Fruit fly (Drosophila melanogaster) whole organism, prepupa: Measurements from ENCODE around the gene CG43163.

Experiments
- CG31627 ChIP-seq: fragments of 200-800 bp; sonication (Bioruptor generic); optimal IDR thresholded peaks from 3 replicates; lab custom pipeline; 2016; ENCODE audit warnings: missing biosample characterization, missing genetic modification characterization
- CG6854 ChIP-seq: fragments of 200-800 bp; sonication (Bioruptor generic); optimal IDR thresholded peaks from 2 replicates; lab custom pipeline; 2017; ENCODE audit warnings: missing biosample characterization, mild to moderate bottlenecking, missing genetic modification characterization
- achi ChIP-seq: fragments of 200-800 bp; sonication (Bioruptor generic); optimal IDR thresholded peaks from 3 replicates; lab custom pipeline; 2016; ENCODE audit warnings: missing biosample characterization, missing genetic modification characterization
- fd85E ChIP-seq: fragments of 200-800 bp; sonication (Bioruptor generic); optimal IDR thresholded peaks from 3 replicates; lab custom pipeline; 2016; ENCODE audit warnings: missing biosample characterization, missing genetic modification characterization

- no peak for TF ChIP-seq fd85E (GFP tag; lab: Kevin White, UChicago)
- TF ChIP-seq CG6854 (GFP tag; lab: Kevin White, UChicago), result no peak
- TF ChIP-seq CG31627 (GFP tag; lab: Kevin White, UChicago), result no peak
- TF ChIP-seq achi (GFP tag; lab: Kevin White, UChicago), result no peak
These were observed 45.5 kb downstream of the CG43163 start for dm6 chr3L:8461229-8462004.
